Fruit fly (Drosophila melanogaster) whole organism, prepupa: ENCODE results near the gene strat.

Experiments
- CG11762 ChIP-seq: fragments of 200-800 bp; sonication (Bioruptor generic); optimal IDR thresholded peaks from 3 replicates; lab custom pipeline; 2016; ENCODE audit warnings: missing biosample characterization, missing genetic modification characterization; ENCODE audit not compliant: insufficient read depth
- CG31627 ChIP-seq: fragments of 200-800 bp; sonication (Bioruptor generic); optimal IDR thresholded peaks from 3 replicates; lab custom pipeline; 2016; ENCODE audit warnings: missing biosample characterization, missing genetic modification characterization
- CG34406 ChIP-seq: fragments of 200-800 bp; sonication (Bioruptor generic); optimal IDR thresholded peaks from 3 replicates; lab custom pipeline; 2016; ENCODE audit warnings: missing biosample characterization, missing genetic modification characterization
- CG7368 ChIP-seq: fragments of 200-800 bp; sonication (Bioruptor generic); optimal IDR thresholded peaks from 3 replicates; lab custom pipeline; 2016; ENCODE audit warnings: missing biosample characterization, missing genetic modification characterization
- Gug ChIP-seq: fragments of 200-800 bp; sonication (Bioruptor generic); IDR thresholded peaks from 2 replicates; pipeline ENCODE4 v1.3.6; 2022; ENCODE audit warnings: missing biosample characterization, missing genetic modification characterization
- Sox102F ChIP-seq: fragments of 200-800 bp; sonication (Bioruptor generic); optimal IDR thresholded peaks from 2 replicates; lab custom pipeline; 2016; ENCODE audit warnings: missing biosample characterization, mild to moderate bottlenecking, missing genetic modification characterization
- fd59A ChIP-seq: fragments of 200-800 bp; sonication (Bioruptor generic); optimal IDR thresholded peaks from 2 replicates; lab custom pipeline; 2017; ENCODE audit warnings: missing biosample characterization, mild to moderate bottlenecking, missing genetic modification characterization, missing genetic modification reagents
- spab ChIP-seq: fragments of 200-800 bp; sonication (Bioruptor generic); optimal IDR thresholded peaks from 2 replicates; lab custom pipeline; 2017; ENCODE audit warnings: missing biosample characterization, mild to moderate bottlenecking, missing genetic modification characterization, missing genetic modification reagents

DNA sequence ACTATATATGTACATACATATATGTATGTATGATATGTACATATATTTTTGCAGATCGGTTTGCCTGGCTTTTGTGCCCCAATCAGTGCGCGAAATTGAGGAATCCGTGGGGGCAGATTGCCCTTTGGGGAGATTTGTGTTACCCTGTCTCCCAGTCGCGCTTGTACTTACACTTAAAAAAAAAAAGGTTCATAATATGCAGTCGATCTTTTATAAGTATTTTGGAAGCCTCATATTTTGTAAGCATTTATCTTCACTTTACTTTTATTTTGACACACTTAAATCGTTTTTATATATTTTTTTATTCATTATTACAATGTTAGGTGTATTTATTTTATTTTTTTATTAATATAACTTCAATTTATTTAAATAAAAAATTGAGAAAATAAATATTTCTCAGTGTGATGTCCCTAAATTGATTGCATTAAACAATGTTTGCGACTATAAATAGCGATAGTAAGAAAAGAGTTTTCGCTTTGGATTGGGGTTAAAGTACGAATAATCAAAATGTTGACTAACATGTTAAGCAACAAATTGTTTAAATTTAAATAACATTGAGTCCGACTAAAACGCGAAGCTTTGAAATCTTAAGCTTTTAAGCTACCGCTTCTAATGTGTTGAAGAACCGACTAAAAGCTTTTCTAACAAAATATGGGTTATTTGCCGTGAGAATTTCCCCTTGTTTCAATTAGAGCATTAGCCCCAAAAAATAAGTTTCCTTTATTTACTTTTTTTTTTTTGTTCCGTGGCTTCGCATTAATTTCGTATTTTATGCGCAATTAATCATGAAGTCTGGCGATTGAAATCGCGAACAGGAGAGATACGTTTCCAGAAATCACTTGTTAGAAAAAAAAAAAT is 6.5 kb downstream of the strat start:
- no peak for TF ChIP-seq fd59A (GFP tag; lab: Kevin White, UChicago)
- TF ChIP-seq spab = no peak
- peak; percentile 41 for TF ChIP-seq CG34406 (GFP tag; lab: Kevin White, UChicago)
- peak; percentile 6 for TF ChIP-seq CG31627 (GFP tag; lab: Kevin White, UChicago)
- TF ChIP-seq CG7368 (GFP tag; lab: Kevin White, UChicago) = no peak
- TF ChIP-seq CG11762 = no peak
- no peak for TF ChIP-seq Gug (GFP tag; lab: Robert Waterston, UW)
- peak; percentile 31 for TF ChIP-seq Sox102F (GFP tag; lab: Kevin White, UChicago)
